Fruit fly (Drosophila melanogaster) whole organism, wandering third instar larva: ENCODE results near the gene CG31178.

Experiments used
- Hr78 ChIP-seq: fragments of >200 bp; optimal IDR thresholded peaks from 2 replicates; lab custom pipeline; 2017; ENCODE audit warnings: missing biosample characterization, missing genetic modification characterization
- Mio ChIP-seq: sonication (Bioruptor generic); optimal IDR thresholded peaks from 2 replicates; lab custom pipeline; 2016; ENCODE audit warnings: missing biosample characterization, missing genetic modification characterization
- OdsH ChIP-seq: fragments of 200-800 bp; sonication (Bioruptor generic); optimal IDR thresholded peaks from 2 replicates; lab custom pipeline; 2016; ENCODE audit warnings: missing biosample characterization, mild to moderate bottlenecking, missing genetic modification characterization
- br ChIP-seq: fragments of 200-800 bp; sonication (Bioruptor generic); optimal IDR thresholded peaks from 2 replicates; lab custom pipeline; 2016; ENCODE audit warnings: missing biosample characterization, missing genetic modification characterization
- dsf ChIP-seq: sonication (Bioruptor generic); optimal IDR thresholded peaks from 2 replicates; lab custom pipeline; 2016; ENCODE audit warnings: missing biosample characterization, missing genetic modification characterization, borderline replicate concordance
- tai ChIP-seq: sonication (Bioruptor generic); optimal IDR thresholded peaks from 2 replicates; lab custom pipeline; 2016; ENCODE audit warnings: missing biosample characterization, missing genetic modification characterization

- TF ChIP-seq dsf (GFP tag; lab: Kevin White, UChicago) (no peak), Hr78 (GFP tag; lab: Kevin White, UChicago) (no peak), OdsH (no peak), Mio (no peak), tai (no peak), br (GFP tag; lab: Kevin White, UChicago) (no peak)
These were observed 30.8 kb downstream of the CG31178 start for dm6 chr3R:21904345-21904744.
